Worm (Caenorhabditis elegans) whole organism, L4 larva: ENCODE data around the gene Y48A6B.7.
"Not testable (repeated sequence)": the region's sequence is repeated elsewhere in the genome, so short reads cannot be mapped to it uniquely, and the experiment has no call there.

Experiments
- Y48G9A.11 ChIP-seq: fragments of 200-800 bp; sonication (Bioruptor generic); IDR thresholded peaks from 2 replicates; pipeline ENCODE4 v1.3.6; 2022; ENCODE audit warnings: missing genetic modification reagents, missing genetic modification characterization, missing compliant biosample characterization
- ZK337.2 ChIP-seq: fragments of 200-800 bp; sonication (Bioruptor generic); IDR thresholded peaks from 2 replicates; pipeline ENCODE4 v1.3.6; 2022; ENCODE audit warnings: missing genetic modification reagents, missing genetic modification characterization, missing compliant biosample characterization
- ZK546.5 ChIP-seq, 2 experiments: sonication (generic microtip); optimal IDR thresholded peaks; 2 replicates each; lab custom pipeline; 2017; ENCODE audit warnings: missing biosample characterization in 2 of 2, missing genetic modification characterization in 2 of 2
- aha-1 ChIP-seq: fragments of 150-350 bp; peaks from one replicate; lab custom pipeline; 2014; ENCODE audit warnings: missing biosample characterization, missing genetic modification characterization
- arid-1 ChIP-seq: fragments of 200-800 bp; sonication (Bioruptor generic); conservative IDR thresholded peaks from 2 replicates; pipeline ENCODE4 v1.3.6; 2022; ENCODE audit warnings: missing genetic modification reagents, missing genetic modification characterization, missing compliant biosample characterization
- cey-2 ChIP-seq: sonication (generic microtip); optimal IDR thresholded peaks from 3 replicates; lab custom pipeline; 2017; ENCODE audit warnings: missing genetic modification characterization, mild to moderate bottlenecking, missing compliant biosample characterization, antibody characterized with exemption, borderline replicate concordance; ENCODE audit not compliant: insufficient read depth
- daf-12 ChIP-seq: fragments of 150-350 bp; optimal IDR thresholded peaks from 2 replicates; lab custom pipeline; 2014; ENCODE audit warnings: missing biosample characterization, missing genetic modification reagents, missing genetic modification characterization
- daf-16 ChIP-seq, 3 experiments: sonication (generic microtip); optimal IDR thresholded peaks; 2 replicates each; lab custom pipeline; 2016 to 2017; ENCODE audit warnings: missing genetic modification characterization in 3 of 3, missing genetic modification reagents in 3 of 3, mild to moderate bottlenecking in 2 of 3, missing compliant biosample characterization in 2 of 3, missing biosample characterization in 1 of 3, moderate library complexity in 1 of 3
- dpl-1 ChIP-seq: fragments of 150-350 bp; optimal IDR thresholded peaks from 2 replicates; lab custom pipeline; 2014; ENCODE audit warnings: missing biosample characterization, missing genetic modification reagents, missing genetic modification characterization
- hlh-30 ChIP-seq: sonication (generic microtip); optimal IDR thresholded peaks from 2 replicates; lab custom pipeline; 2017; ENCODE audit warnings: antibody characterized with exemption, mild to moderate bottlenecking, missing genetic modification characterization, missing compliant biosample characterization; ENCODE audit not compliant: insufficient read depth
- lin-1 ChIP-seq: fragments of 200-800 bp; sonication (Bioruptor generic); IDR thresholded peaks from 2 replicates; pipeline ENCODE4 v1.3.6; 2022; ENCODE audit warnings: missing genetic modification reagents, missing genetic modification characterization, missing compliant biosample characterization
- lin-29 ChIP-seq: fragments of 200-800 bp; sonication (Bioruptor generic); IDR thresholded peaks from 2 replicates; pipeline ENCODE4 v1.3.6; 2022; ENCODE audit warnings: missing genetic modification reagents, missing genetic modification characterization, missing compliant biosample characterization
- lin-38 ChIP-seq: fragments of 200-800 bp; sonication (Bioruptor generic); IDR thresholded peaks from 2 replicates; pipeline ENCODE4 v1.3.6; 2022; ENCODE audit warnings: missing genetic modification reagents, missing genetic modification characterization, missing compliant biosample characterization
- lin-39 ChIP-seq: fragments of 150-350 bp; optimal IDR thresholded peaks from 2 replicates; lab custom pipeline; 2014; ENCODE audit warnings: missing biosample characterization, missing genetic modification reagents, missing genetic modification characterization
- madf-9 ChIP-seq: fragments of 200-800 bp; sonication (Bioruptor generic); conservative IDR thresholded peaks from 2 replicates; pipeline ENCODE4 v1.3.6; 2022; ENCODE audit warnings: missing genetic modification reagents, missing genetic modification characterization, missing compliant biosample characterization
- mdt-29 ChIP-seq: fragments of 200-800 bp; sonication (Bioruptor generic); IDR thresholded peaks from 2 replicates; pipeline ENCODE4 v1.3.6; 2022; ENCODE audit warnings: missing genetic modification reagents, missing genetic modification characterization, missing compliant biosample characterization
- mes-2 ChIP-seq: sonication (generic microtip); optimal IDR thresholded peaks from 2 replicates; lab custom pipeline; 2016; ENCODE audit warnings: missing genotype, mild to moderate bottlenecking, missing genetic modification characterization, missing compliant biosample characterization; ENCODE audit not compliant: poor library complexity, severe bottlenecking
- mxl-3 ChIP-seq: fragments of 200-800 bp; sonication (Bioruptor generic); optimal IDR thresholded peaks from 2 replicates; lab custom pipeline; 2018; ENCODE audit warnings: mild to moderate bottlenecking, missing genetic modification characterization, missing compliant biosample characterization
- nhr-102 ChIP-seq: sonication (generic microtip); optimal IDR thresholded peaks from 2 replicates; lab custom pipeline; 2016; ENCODE audit warnings: mild to moderate bottlenecking, missing genetic modification characterization, moderate library complexity, missing compliant biosample characterization
- nhr-11 ChIP-seq: fragments of 150-350 bp; optimal IDR thresholded peaks from 2 replicates; lab custom pipeline; 2014; ENCODE audit warnings: missing biosample characterization, missing genetic modification characterization
- nhr-25 ChIP-seq: sonication (generic microtip); optimal IDR thresholded peaks from 2 replicates; lab custom pipeline; 2017; ENCODE audit warnings: missing genetic modification characterization, mild to moderate bottlenecking, missing compliant biosample characterization, antibody characterized with exemption, moderate library complexity, borderline replicate concordance; ENCODE audit not compliant: insufficient read depth
- nhr-28 ChIP-seq: fragments of 150-350 bp; optimal IDR thresholded peaks from 2 replicates; lab custom pipeline; 2014; ENCODE audit warnings: missing biosample characterization, missing genetic modification characterization
- php-3 ChIP-seq: fragments of 200-800 bp; sonication (Bioruptor generic); IDR thresholded peaks from 2 replicates; pipeline ENCODE4 v1.3.6; 2022; ENCODE audit warnings: missing genetic modification reagents, missing genetic modification characterization, missing compliant biosample characterization
- set-16 ChIP-seq: fragments of 200-800 bp; sonication (Bioruptor generic); IDR thresholded peaks from 2 replicates; pipeline ENCODE4 v1.3.6; 2022; ENCODE audit warnings: missing genetic modification reagents, missing genetic modification characterization, missing compliant biosample characterization
- snpc-1.2 ChIP-seq: fragments of 200-800 bp; sonication (Bioruptor generic); IDR thresholded peaks from 2 replicates; pipeline ENCODE4 v1.3.6; 2022; ENCODE audit warnings: missing genetic modification reagents, missing genetic modification characterization, missing compliant biosample characterization
- unc-62 ChIP-seq, 3 experiments: fragments of 150-350 bp in 1 of 3; sonication (generic microtip); optimal IDR thresholded peaks in 2 of 3; peaks in 1 of 3; 1 replicate in 1 of 3; 2 replicates in 2 of 3; lab custom pipeline; 2014 to 2017; ENCODE audit warnings: missing biosample characterization in 3 of 3, missing genetic modification characterization in 3 of 3, missing genetic modification reagents in 3 of 3, missing genotype in 1 of 3
- vab-7 ChIP-seq: fragments of 200-800 bp; sonication (Bioruptor generic); IDR thresholded peaks from 2 replicates; pipeline ENCODE4 v1.3.6; 2022; ENCODE audit warnings: missing genetic modification reagents, missing genetic modification characterization, missing compliant biosample characterization
- zip-2 ChIP-seq: fragments of 150-350 bp; optimal IDR thresholded peaks from 2 replicates; lab custom pipeline; 2014; ENCODE audit warnings: missing biosample characterization, missing genetic modification characterization
- ztf-11 ChIP-seq: fragments of 150-350 bp; optimal IDR thresholded peaks from 2 replicates; lab custom pipeline; 2014; ENCODE audit warnings: missing biosample characterization, missing genetic modification characterization
- ztf-7 ChIP-seq: fragments of 150-350 bp; optimal IDR thresholded peaks from 2 replicates; lab custom pipeline; 2014; ENCODE audit warnings: missing biosample characterization, missing genetic modification characterization

Gene Y48A6B.7

ce11 chrIII:11036132-11036531 is 9.8 kb upstream of the Y48A6B.7 start (continued):
- TF ChIP-seq dpl-1 (GFP tag; lab: Kevin White, UChicago) (peak; percentile 82), nhr-28 (peak; percentile 37), nhr-102 (tag; lab: Kevin White, UChicago) (peak; percentile 31), cey-2 (tag; lab: Kevin White, UChicago) (no peak), hlh-30 (tag; lab: Kevin White, UChicago) (peak; percentile 63), lin-29 (GFP tag; lab: Robert Waterston, UW) (peak; percentile 42; the same call in 1 of the 2 replicates), mes-2 (tag; lab: Kevin White, UChicago) (peak; percentile 89)
- TF ChIP-seq, all 104 proteins: peak for 37

ce11 chrIII:11032872-11033271 is 6.5 kb upstream of the Y48A6B.7 start, which contains the start of gene Y48A6B.9:
Gene Y48A6B.9, plus strand, starts transcription at chrIII:11033172.
- TF ChIP-seq mdt-29 (GFP tag; lab: Robert Waterston, UW) (no peak), nhr-11 (tag; lab: Kevin White, UChicago) (no peak), ztf-7 (tag; lab: Kevin White, UChicago) (no peak), php-3 (no peak), arid-1 (GFP tag; lab: Robert Waterston, UW) (no peak), lin-39 (tag; lab: Kevin White, UChicago) (no peak), Y48G9A.11 (no peak), daf-12 (tag; lab: Kevin White, UChicago) (no peak), ZK546.5 (tag; optimal IDR thresholded peaks at IDR 0.05; lab: Kevin White, UChicago) (no peak), set-16 (GFP tag; lab: Robert Waterston, UW) (no peak)

DNA sequence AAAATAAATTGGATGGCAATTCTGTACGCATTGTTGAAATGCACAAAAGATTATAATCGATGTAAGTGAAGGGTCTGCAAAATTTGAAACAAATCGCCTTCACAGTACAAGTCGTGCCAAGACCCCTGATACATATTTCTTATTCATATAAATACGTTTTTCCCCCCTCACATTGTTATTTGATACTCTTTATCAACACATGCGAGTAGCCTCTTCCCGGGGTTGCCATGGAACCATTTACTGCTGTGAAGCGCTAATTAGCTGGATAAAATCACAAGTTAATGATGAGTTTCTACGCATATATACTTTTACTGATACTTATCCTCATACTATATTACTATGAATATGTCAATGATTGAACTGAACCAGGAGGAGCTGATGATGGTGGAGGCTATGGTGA is 4.9 kb upstream of the Y48A6B.7 start, which contains the start of gene Y48A6B.14:
Gene Y48A6B.14, plus strand, starts transcription at position 301 of the 400 bp plus-strand sequence.
- TF ChIP-seq zip-2 (tag; lab: Kevin White, UChicago) (no peak), aha-1 (tag; lab: Kevin White, UChicago) (peak; percentile 40), vab-7 (no peak), nhr-25 (tag; lab: Kevin White, UChicago) (no peak)

DNA sequence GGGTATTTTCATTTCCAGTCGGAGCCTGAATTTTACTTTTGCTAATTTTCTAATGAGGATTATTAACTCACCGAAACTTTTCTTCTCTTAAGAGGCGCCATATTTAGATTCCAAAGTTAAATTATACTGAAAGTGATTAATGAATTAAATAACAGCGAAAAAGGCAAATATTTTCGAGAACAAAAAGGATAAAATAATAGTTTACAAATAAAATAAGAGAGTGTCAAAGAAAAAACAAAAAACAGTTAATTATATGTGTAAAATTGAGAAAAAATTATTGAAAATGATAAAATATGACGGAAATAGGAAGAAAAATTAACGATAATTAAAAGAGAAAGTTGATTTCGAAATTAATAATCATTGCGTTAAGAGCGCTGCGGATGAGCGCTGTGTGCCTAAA is 3.0 kb upstream of the Y48A6B.7 start, which contains the start of gene Y48A6B.8:
Gene Y48A6B.8, minus strand, starts transcription at position 101 of the 400 bp plus-strand sequence.
- not testable (repeated sequence) for TF ChIP-seq lin-38 (GFP tag; lab: Robert Waterston, UW); mxl-3 (GFP tag; lab: Kevin White, UChicago); madf-9 (GFP tag; lab: Robert Waterston, UW)

ce11 chrIII:11025138-11025537 is 1.2 kb downstream of the Y48A6B.7 start:
- TF ChIP-seq unc-62 (GFP tag; optimal IDR thresholded peaks at IDR 0.05 in 1 of 2; lab: Kevin White, UChicago) (peak in 1 of 2 experiments; percentile 61), unc-62 (tag; optimal IDR thresholded peaks at IDR 0.05; lab: Kevin White, UChicago) (no peak), aha-1 (tag; lab: Kevin White, UChicago) (peak; percentile 63), ztf-11 (tag; lab: Kevin White, UChicago) (no peak)
- TF ChIP-seq, all 104 proteins: peak for 2

DNA sequence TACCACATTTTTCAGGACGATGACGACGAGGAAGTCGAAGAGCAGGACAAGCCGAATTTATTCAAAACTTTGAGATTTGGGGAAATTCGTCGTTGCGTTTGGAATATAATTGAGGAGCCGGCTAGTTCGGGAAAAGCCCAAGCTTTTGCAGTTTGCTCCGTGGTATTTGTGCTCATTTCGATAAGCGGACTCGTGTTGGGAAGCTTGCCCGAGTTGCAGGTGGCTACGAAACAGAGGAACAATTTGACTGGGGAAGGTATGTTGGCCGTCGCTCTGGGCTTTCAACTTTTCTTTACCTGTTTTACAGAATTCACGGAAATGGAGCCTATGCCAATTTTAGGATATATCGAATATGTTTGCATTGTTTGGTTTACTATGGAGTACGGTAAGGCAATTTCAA is 4.1 kb downstream of the Y48A6B.7 start:
- no peak for TF ChIP-seq daf-16 (GFP tag; optimal IDR thresholded peaks at IDR 0.05; lab: Kevin White, UChicago)
- TF ChIP-seq daf-16 (tag; optimal IDR thresholded peaks at IDR 0.05; lab: Kevin White, UChicago), result no peak
- TF ChIP-seq lin-29 (GFP tag; lab: Robert Waterston, UW), result no peak
- no peak for TF ChIP-seq php-3
- TF ChIP-seq ZK546.5 (tag; optimal IDR thresholded peaks at IDR 0.05; lab: Kevin White, UChicago), result no peak
- peak; percentile 51 for TF ChIP-seq aha-1 (tag; lab: Kevin White, UChicago)
- no peak for TF ChIP-seq lin-1 (GFP tag; lab: Robert Waterston, UW)
- no peak for TF ChIP-seq ZK337.2 (GFP tag; lab: Robert Waterston, UW)
- TF ChIP-seq snpc-1.2, result no peak
- TF ChIP-seq, all 104 proteins: peak for 1
